Worm (Caenorhabditis elegans): ENCODE measurements around the gene F01D5.10.
"Not testable (repeated sequence)": the region's sequence is repeated elsewhere in the genome, so short reads cannot be mapped to it uniquely, and the experiment has no call there.

F01D5.10 gene

ce11 chrII:14021230-14021629 is at the start of gene F01D5.10:
Gene F01D5.10 (minus strand): TSS chrII:14021330.
- TF ChIP-seq daf-8, set-16, ceh-20 (GFP tag; IDR thresholded peaks at IDR 0.05): not testable (repeated sequence)

ce11 chrII:14068607-14069006 is 47.5 kb upstream of the F01D5.10 start, which contains the start of gene xrn-1:
Gene xrn-1 (plus strand): TSS chrII:14068907.
- no peak for TF ChIP-seq tag-97 (GFP tag; IDR thresholded peaks at IDR 0.05)
- no peak for TF ChIP-seq ceh-28 (tag; optimal IDR thresholded peaks at IDR 0.05)
- no peak for TF ChIP-seq lin-13 (GFP tag; optimal IDR thresholded peaks at IDR 0.05)
- no peak for TF ChIP-seq daf-19 (GFP tag; conservative IDR thresholded peaks at IDR 0.05)
- TF ChIP-seq snpc-4 (tag; optimal IDR thresholded peaks at IDR 0.05) = no peak
- TF ChIP-seq sdz-12 (GFP tag; optimal IDR thresholded peaks at IDR 0.05) = no peak
- TF ChIP-seq egl-27 (tag; optimal IDR thresholded peaks at IDR 0.05) = no peak
- TF ChIP-seq ceh-20 (GFP tag; IDR thresholded peaks at IDR 0.05) = no peak
- no peak for TF ChIP-seq mep-1 (tag; optimal IDR thresholded peaks at IDR 0.05)

ce11 chrII:14065486-14065885 is 44.4 kb upstream of the F01D5.10 start:
- TF ChIP-seq set-16 (GFP tag; IDR thresholded peaks at IDR 0.05) = peak; percentile 90
- TF ChIP-seq snpc-1.2 (GFP tag; IDR thresholded peaks at IDR 0.05) = no peak

- no peak for TF ChIP-seq daf-12 (tag; optimal IDR thresholded peaks at IDR 0.05)
- TF ChIP-seq unc-39 (tag; optimal IDR thresholded peaks at IDR 0.05) = no peak
- no peak for TF ChIP-seq skn-1 (tag; optimal IDR thresholded peaks at IDR 0.05)
- no peak for TF ChIP-seq php-3 (GFP tag; IDR thresholded peaks at IDR 0.05)
- TF ChIP-seq rbr-2 (tag; optimal IDR thresholded peaks at IDR 0.05) = no peak
- no peak for TF ChIP-seq F44E2.7 (GFP tag; IDR thresholded peaks at IDR 0.05)
- TF ChIP-seq ztf-11 (tag; optimal IDR thresholded peaks at IDR 0.05) = no peak
- TF ChIP-seq Y75B8A.6 (GFP tag; IDR thresholded peaks at IDR 0.05) = no peak
- TF ChIP-seq sdz-12 (GFP tag; optimal IDR thresholded peaks at IDR 0.05) = no peak
Measured at ce11 chrII:14064051-14064450, 42.9 kb upstream of the F01D5.10 start.

ce11 chrII:14063044-14063500 is 41.9 kb upstream of the F01D5.10 start, which contains the start of gene lem-2:
Gene lem-2 (plus strand): TSS chrII:14063450.
- TF ChIP-seq lsy-2 (tag; optimal IDR thresholded peaks at IDR 0.05) (peak; percentile 13 to 76), nhr-28 (tag; optimal IDR thresholded peaks at IDR 0.05) (peak; percentile 45), nhr-237 (tag; optimal IDR thresholded peaks at IDR 0.05) (no peak), sdz-12 (GFP tag; optimal IDR thresholded peaks at IDR 0.05) (no peak), pqm-1 (tag; optimal IDR thresholded peaks at IDR 0.05) (no peak), lin-13 (GFP tag; optimal IDR thresholded peaks at IDR 0.05) (no peak), hif-1 (tag; optimal IDR thresholded peaks at IDR 0.05) (peak in 1 of 2 experiments; percentile 92), madf-5 (GFP tag; IDR thresholded peaks at IDR 0.05) (no peak), unc-39 (tag; optimal IDR thresholded peaks at IDR 0.05) (no peak), madf-9 (GFP tag; conservative IDR thresholded peaks at IDR 0.05) (0 out of 2 replicates have a peak, but pooled peaks have one; percentile 34), nhr-111 (GFP tag; optimal IDR thresholded peaks at IDR 0.05) (no peak), hlh-11 (tag; optimal IDR thresholded peaks at IDR 0.05) (peak; percentile 36), mep-1 (tag; optimal IDR thresholded peaks at IDR 0.05) (peak; percentile 73), tra-1 (GFP tag; IDR thresholded peaks at IDR 0.05) (peak; percentile 38; the same call in 1 of the 2 replicates), pha-4 (GFP tag; IDR thresholded peaks at IDR 0.05) (no peak), pha-4 (tag; optimal IDR thresholded peaks at IDR 0.05) (no peak), ZK337.2 (GFP tag; IDR thresholded peaks at IDR 0.05) (peak; percentile 70), dve-1 (tag; optimal IDR thresholded peaks at IDR 0.05; ENCODE audit: insufficient read depth) (peak; percentile 60), nhr-25 (tag; optimal IDR thresholded peaks at IDR 0.05; ENCODE audit: borderline replicate concordance, insufficient read depth) (peak; percentile 1), mdt-29 (GFP tag; IDR thresholded peaks at IDR 0.05) (no peak), attf-4 (tag; optimal IDR thresholded peaks at IDR 0.05) (no peak), snpc-1.2 (GFP tag; IDR thresholded peaks at IDR 0.05) (no peak), skn-1 (tag; optimal IDR thresholded peaks at IDR 0.05) (no peak), spr-1 (tag; optimal IDR thresholded peaks at IDR 0.05) (no peak), mxl-3 (GFP tag; optimal IDR thresholded peaks at IDR 0.05) (peak; percentile 30), unc-130 (GFP tag; optimal IDR thresholded peaks at IDR 0.05) (peak; percentile 83), ZK546.5 (tag; optimal IDR thresholded peaks at IDR 0.05) (no peak), F37D6.2 (tag; optimal IDR thresholded peaks at IDR 0.05) (peak; percentile 37), nhr-10 (tag; optimal IDR thresholded peaks at IDR 0.05) (no peak), zip-11 (GFP tag; IDR thresholded peaks at IDR 0.05) (no peak)
